Worm (Caenorhabditis elegans) whole organism, early embryonic: Measurements from ENCODE around the gene pdi-1.
A peak's percentile ranks its signal among the peaks of the same experiment; 100 is the strongest.

Experiments used
- B0310.2 ChIP-seq: sonication (generic microtip); optimal IDR thresholded peaks from 2 replicates; lab custom pipeline; 2016; ENCODE audit warnings: mild to moderate bottlenecking, missing genetic modification characterization, missing compliant biosample characterization
- F13C5.2 ChIP-seq: sonication (generic microtip); optimal IDR thresholded peaks from 2 replicates; lab custom pipeline; 2017; ENCODE audit warnings: mild to moderate bottlenecking, missing genetic modification characterization, inconsistent platforms, missing compliant biosample characterization
- aly-1 ChIP-seq: sonication (generic microtip); optimal IDR thresholded peaks from 2 replicates; lab custom pipeline; 2016; ENCODE audit warnings: missing genetic modification characterization, missing compliant biosample characterization
- ama-1 ChIP-seq: fragments of 150-350 bp; optimal IDR thresholded peaks from 2 replicates; lab custom pipeline; 2014
- ceh-36 ChIP-seq: sonication (generic microtip); optimal IDR thresholded peaks from 2 replicates; lab custom pipeline; 2016; ENCODE audit warnings: missing genetic modification characterization, inconsistent platforms, missing compliant biosample characterization
- flt-1 ChIP-seq: fragments of 200-800 bp; sonication (Bioruptor generic); IDR thresholded peaks from 2 replicates; pipeline ENCODE4 v1.3.6; 2022; ENCODE audit warnings: missing genetic modification characterization, missing compliant biosample characterization
- hmbx-1 ChIP-seq: sonication (generic microtip); optimal IDR thresholded peaks from 2 replicates; lab custom pipeline; 2016; ENCODE audit warnings: mild to moderate bottlenecking, missing genetic modification characterization, missing compliant biosample characterization
- hnd-1 ChIP-seq: sonication (generic microtip); optimal IDR thresholded peaks from 2 replicates; lab custom pipeline; 2016; ENCODE audit warnings: missing genetic modification characterization, missing compliant biosample characterization
- scrt-1 ChIP-seq: fragments of 200-800 bp; sonication (Bioruptor generic); IDR thresholded peaks from 2 replicates; pipeline ENCODE4 v1.3.6; 2022; ENCODE audit warnings: missing genetic modification characterization, missing compliant biosample characterization
- sea-1 ChIP-seq: fragments of 200-800 bp; sonication (Bioruptor generic); conservative IDR thresholded peaks from 2 replicates; pipeline ENCODE4 v1.3.6; 2022; ENCODE audit warnings: missing genetic modification characterization, missing compliant biosample characterization
- tbx-37 ChIP-seq: fragments of 200-800 bp; sonication (Bioruptor generic); conservative IDR thresholded peaks from 2 replicates; pipeline ENCODE4 v1.3.6; 2022; ENCODE audit warnings: missing genetic modification reagents, missing genetic modification characterization, missing compliant biosample characterization
- tra-4 ChIP-seq: sonication (generic microtip); optimal IDR thresholded peaks from 2 replicates; lab custom pipeline; 2017; ENCODE audit warnings: missing genetic modification characterization, missing compliant biosample characterization

DNA sequence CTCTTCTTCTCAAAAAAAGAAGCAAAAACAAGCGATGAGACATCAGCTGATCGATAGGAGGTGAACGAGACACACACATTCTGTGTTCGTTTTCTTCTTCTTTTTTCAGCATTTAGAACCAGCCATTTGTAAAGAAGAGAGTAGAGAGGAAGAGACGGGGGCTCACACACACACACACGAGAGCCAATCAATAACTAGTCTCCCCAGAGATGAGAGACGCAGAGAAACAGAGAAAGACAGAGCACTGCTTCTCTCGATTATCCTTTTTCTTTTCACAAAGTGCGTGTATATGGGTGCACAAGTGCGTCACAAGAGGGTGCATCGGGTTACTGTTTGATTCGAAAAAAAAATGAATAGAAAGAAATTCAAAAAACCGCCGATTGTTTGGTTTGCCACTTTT lies 23.9 kb downstream of the pdi-1 start:
- no peak for TF ChIP-seq ama-1
- TF ChIP-seq tbx-37 (GFP tag; lab: Robert Waterston, UW) = no peak
- TF ChIP-seq aly-1 = no peak
- TF ChIP-seq hnd-1 (tag; lab: Kevin White, UChicago) = no peak
- TF ChIP-seq B0310.2 (tag; lab: Kevin White, UChicago) = no peak
- TF ChIP-seq ceh-36 (tag; lab: Kevin White, UChicago) = no peak
- TF ChIP-seq scrt-1 (GFP tag; lab: Robert Waterston, UW) = no peak
- no peak for TF ChIP-seq tra-4 (tag; lab: Kevin White, UChicago)
- no peak for TF ChIP-seq sea-1 (GFP tag; lab: Robert Waterston, UW)
- TF ChIP-seq F13C5.2 (tag; lab: Kevin White, UChicago) = no peak
- 0 out of 2 replicates have a peak, but pooled peaks have one; percentile 12 for TF ChIP-seq flt-1 (GFP tag; lab: Robert Waterston, UW)
- TF ChIP-seq hmbx-1 (tag; lab: Kevin White, UChicago) = no peak
